Fruit fly (Drosophila melanogaster): ENCODE measurements around the gene Dbct.

Gene Dbct

dm6 chrX:15074646-15075351, 11.1 kb upstream of the Dbct start (continued):
- TF ChIP-seq MTF-1 (GFP tag; optimal IDR thresholded peaks at IDR 0.05; ENCODE audit: borderline replicate concordance) (peak; percentile 78), CG13287 (GFP tag; IDR thresholded peaks at IDR 0.05; ENCODE audit: partially characterized antibody) (no peak), crc (GFP tag; optimal IDR thresholded peaks at IDR 0.05) (peak; percentile 93), CG4617 (GFP tag; optimal IDR thresholded peaks at IDR 0.05; ENCODE audit: borderline replicate concordance) (peak; percentile 70), CG13424 (tag; optimal IDR thresholded peaks at IDR 0.05) (peak; percentile 88), Sox102F (GFP tag; optimal IDR thresholded peaks at IDR 0.05) (peak; percentile 85), CG1603 (tag; optimal IDR thresholded peaks at IDR 0.05) (peak; percentile 84), CG12391 (tag; optimal IDR thresholded peaks at IDR 0.05) (peak; percentile 88), Gug (GFP tag; IDR thresholded peaks at IDR 0.05) (peak; percentile 98), her (GFP tag; optimal IDR thresholded peaks at IDR 0.05) (peak; percentile 94), C15 (GFP tag; IDR thresholded peaks at IDR 0.05) (peak; percentile 69; the same call in 1 of the 3 replicates), kah (GFP tag; optimal IDR thresholded peaks at IDR 0.05) (peak; percentile 77), tna (GFP tag; IDR thresholded peaks at IDR 0.05; ENCODE audit: partially characterized antibody) (no peak), pb (GFP tag; optimal IDR thresholded peaks at IDR 0.05) (peak; percentile 86), Six4 (GFP tag; optimal IDR thresholded peaks at IDR 0.05) (peak; percentile 78), CG14710 (tag; optimal IDR thresholded peaks at IDR 0.05) (peak; percentile 75), Opbp (GFP tag; IDR thresholded peaks at IDR 0.05; ENCODE audit: partially characterized antibody) (no peak), CG1832 (GFP tag; optimal IDR thresholded peaks at IDR 0.05) (no peak), nau (GFP tag; optimal IDR thresholded peaks at IDR 0.05) (peak; percentile 86), Hand (GFP tag; optimal IDR thresholded peaks at IDR 0.05) (peak; percentile 80), CG15073 (GFP tag; optimal IDR thresholded peaks at IDR 0.05) (peak; percentile 58), gsb (GFP tag; IDR thresholded peaks at IDR 0.05) (peak; percentile 71), CG8089 (GFP tag; optimal IDR thresholded peaks at IDR 0.05) (peak; percentile 81), sqz (GFP tag; optimal IDR thresholded peaks at IDR 0.05) (peak; percentile 14), Sry-δ (GFP tag; optimal IDR thresholded peaks at IDR 0.05) (peak; percentile 65), Fer2 (tag; optimal IDR thresholded peaks at IDR 0.05) (peak; percentile 67), jigr1 (GFP tag; IDR thresholded peaks at IDR 0.05) (peak; percentile 71; the same call in 2 of the 3 replicates), CG8924 (tag; optimal IDR thresholded peaks at IDR 0.05) (peak; percentile 89), sr (GFP tag; IDR thresholded peaks at IDR 0.05) (peak; percentile 93), crol (GFP tag; IDR thresholded peaks at IDR 0.05) (peak; percentile 56; the same call in 1 of the 2 replicates), phol (tag; optimal IDR thresholded peaks at IDR 0.05) (peak; percentile 80), CG34224 (GFP tag; IDR thresholded peaks at IDR 0.05; ENCODE audit: partially characterized antibody) (no peak), Ssrp (tag; optimal IDR thresholded peaks at IDR 0.05) (peak; percentile 77), Scr (GFP tag; IDR thresholded peaks at IDR 0.05; ENCODE audit: partially characterized antibody) (no peak), Gsc (GFP tag; IDR thresholded peaks at IDR 0.05) (peak; percentile 71; the same call in 1 of the 2 replicates), HmgZ (tag; optimal IDR thresholded peaks at IDR 0.05) (peak; percentile 88), Ets65A (GFP tag) (peak; percentile 99), CG11695 (GFP tag; IDR thresholded peaks at IDR 0.05) (peak; percentile 83), NK7.1 (GFP tag; optimal IDR thresholded peaks at IDR 0.05) (peak; percentile 84), lola (GFP tag; optimal IDR thresholded peaks at IDR 0.05) (peak in 1 of 3 experiments; percentile 72), hb (GFP tag; IDR thresholded peaks at IDR 0.05; ENCODE audit: partially characterized antibody) (no peak), CG9215 (GFP tag; IDR thresholded peaks at IDR 0.05) (peak; percentile 81), CG13123 (GFP tag; optimal IDR thresholded peaks at IDR 0.05) (peak; percentile 71), fd96Cb (tag; optimal IDR thresholded peaks at IDR 0.05) (peak; percentile 80), tgo (GFP tag; IDR thresholded peaks at IDR 0.05) (peak; percentile 89), al (GFP tag; IDR thresholded peaks at IDR 0.05) (peak; percentile 85), cad (GFP tag; optimal IDR thresholded peaks at IDR 0.05) (no peak), CG14014 (GFP tag; IDR thresholded peaks at IDR 0.05) (peak; percentile 90)

Data from whole organism, embryonic.